Fruit fly (Drosophila melanogaster) whole organism, embryonic: ENCODE results near the gene EMC3.

Experiments used
- Atf-2 ChIP-seq: fragments of 200-800 bp; sonication (Bioruptor generic); optimal IDR thresholded peaks from 2 replicates; lab custom pipeline; 2016; ENCODE audit warnings: missing biosample characterization, missing genetic modification characterization
- Atf6 ChIP-seq: fragments of 200-800 bp; sonication (Bioruptor generic); IDR thresholded peaks from 2 replicates; pipeline ENCODE4 v1.3.6; 2022; ENCODE audit warnings: missing biosample characterization, missing genetic modification characterization
- BEAF-32 ChIP-seq: fragments of 200-800 bp; sonication (Bioruptor generic); optimal IDR thresholded peaks from 3 replicates; lab custom pipeline; 2017; ENCODE audit warnings: missing biosample characterization, missing genetic modification characterization, mild to moderate bottlenecking, moderate library complexity, missing genetic modification reagents
- Blimp-1 ChIP-seq: fragments of 200-800 bp; sonication (Bioruptor generic); optimal IDR thresholded peaks from 3 replicates; lab custom pipeline; 2018; ENCODE audit warnings: missing biosample characterization, missing genetic modification characterization, mild to moderate bottlenecking, moderate library complexity, missing genetic modification reagents
- CG10267 ChIP-seq: fragments of 200-800 bp; sonication (Bioruptor generic); optimal IDR thresholded peaks from 2 replicates; lab custom pipeline; 2018; ENCODE audit warnings: missing biosample characterization, mild to moderate bottlenecking, missing genetic modification characterization, moderate library complexity
- CG11695 ChIP-seq: fragments of 200-800 bp; sonication (Bioruptor generic); IDR thresholded peaks from 3 replicates; pipeline ENCODE4 v1.3.6; 2022; ENCODE audit warnings: missing biosample characterization, missing genetic modification characterization
- CG11696 ChIP-seq: fragments of 200-800 bp; sonication (Bioruptor generic); IDR thresholded peaks from 2 replicates; pipeline ENCODE4 v1.3.6; 2022; ENCODE audit warnings: missing biosample characterization, missing genetic modification characterization
- CG12219 ChIP-seq: fragments of 200-800 bp; sonication (Bioruptor generic); optimal IDR thresholded peaks from 3 replicates; lab custom pipeline; 2018; ENCODE audit warnings: missing biosample characterization, mild to moderate bottlenecking, missing genetic modification characterization
- CG12942 ChIP-seq: fragments of 200-800 bp; sonication (Bioruptor generic); optimal IDR thresholded peaks from 3 replicates; lab custom pipeline; 2016; ENCODE audit warnings: missing biosample characterization, missing genetic modification characterization
- CG13287 ChIP-seq: fragments of 200-800 bp; sonication (Bioruptor generic); IDR thresholded peaks from 2 replicates; pipeline ENCODE4 v1.3.6; 2022; ENCODE audit warnings: missing biosample characterization, missing genetic modification characterization; ENCODE audit not compliant: partially characterized antibody
- CG15269 ChIP-seq: fragments of 200-800 bp; sonication (Bioruptor generic); optimal IDR thresholded peaks from 2 replicates; lab custom pipeline; 2018; ENCODE audit warnings: missing biosample characterization, mild to moderate bottlenecking, missing genetic modification characterization, moderate library complexity
- CG17359 ChIP-seq: fragments of 200-800 bp; sonication (Bioruptor generic); optimal IDR thresholded peaks from 3 replicates; lab custom pipeline; 2018; ENCODE audit warnings: missing biosample characterization, mild to moderate bottlenecking, missing genetic modification characterization, moderate library complexity
- CG18262 ChIP-seq: fragments of 200-800 bp; optimal IDR thresholded peaks from 3 replicates; lab custom pipeline; 2019; ENCODE audit warnings: missing biosample characterization, mild to moderate bottlenecking, missing genetic modification characterization, moderate library complexity
- CG2889 ChIP-seq: fragments of 200-800 bp; sonication (Bioruptor generic); IDR thresholded peaks from 3 replicates; pipeline ENCODE4 v1.3.6; 2022; ENCODE audit warnings: missing biosample characterization, missing genetic modification characterization
- CG3847 ChIP-seq: fragments of 200-800 bp; sonication (Bioruptor generic); IDR thresholded peaks from 2 replicates; pipeline ENCODE4 v1.3.6; 2022; ENCODE audit warnings: missing biosample characterization, missing genetic modification characterization
- CG3995 ChIP-seq: fragments of 200-800 bp; sonication (Bioruptor generic); optimal IDR thresholded peaks from 3 replicates; lab custom pipeline; 2016; ENCODE audit warnings: missing biosample characterization, missing genetic modification characterization
- CG4404 ChIP-seq: fragments of 200-800 bp; sonication (Bioruptor generic); IDR thresholded peaks from 2 replicates; pipeline ENCODE4 v1.3.6; 2022; ENCODE audit warnings: missing biosample characterization, missing genetic modification characterization
- CG5180 ChIP-seq: fragments of 200-800 bp; sonication (Bioruptor generic); optimal IDR thresholded peaks from 3 replicates; lab custom pipeline; 2017; ENCODE audit warnings: missing biosample characterization, missing genetic modification characterization, mild to moderate bottlenecking, moderate library complexity, missing genetic modification reagents
- CG6175 ChIP-seq: fragments of 200-800 bp; sonication (Bioruptor generic); IDR thresholded peaks from 3 replicates; pipeline ENCODE4 v1.3.6; 2022; ENCODE audit warnings: missing biosample characterization, missing genetic modification characterization
- CG6654 ChIP-seq: fragments of 200-800 bp; sonication (Bioruptor generic); optimal IDR thresholded peaks from 2 replicates; lab custom pipeline; 2017; ENCODE audit warnings: missing biosample characterization, mild to moderate bottlenecking, missing genetic modification characterization
- CG6765 ChIP-seq: fragments of 200-800 bp; sonication (Bioruptor generic); optimal IDR thresholded peaks from 3 replicates; lab custom pipeline; 2017; ENCODE audit warnings: missing biosample characterization, mild to moderate bottlenecking, missing genetic modification characterization
- CG7987 ChIP-seq: fragments of 200-800 bp; sonication (Bioruptor generic); optimal IDR thresholded peaks from 2 replicates; lab custom pipeline; 2018; ENCODE audit warnings: missing biosample characterization, mild to moderate bottlenecking, missing genetic modification characterization, moderate library complexity
- CG8281 ChIP-seq: fragments of 200-800 bp; sonication (Bioruptor generic); optimal IDR thresholded peaks from 2 replicates; lab custom pipeline; 2018; ENCODE audit warnings: missing biosample characterization, mild to moderate bottlenecking, missing genetic modification characterization, moderate library complexity
- CG9876 ChIP-seq: fragments of 200-800 bp; sonication (Bioruptor generic); optimal IDR thresholded peaks from 2 replicates; lab custom pipeline; 2016; ENCODE audit warnings: missing biosample characterization, missing genetic modification characterization
- Fer2 ChIP-seq: fragments of 200-800 bp; sonication (Bioruptor generic); optimal IDR thresholded peaks from 2 replicates; lab custom pipeline; 2018; ENCODE audit warnings: missing biosample characterization, mild to moderate bottlenecking, missing genetic modification characterization, moderate library complexity
- HmgD ChIP-seq: fragments of 200-800 bp; sonication (Bioruptor generic); optimal IDR thresholded peaks from 3 replicates; lab custom pipeline; 2016; ENCODE audit warnings: missing biosample characterization, missing genetic modification characterization
- NfI ChIP-seq: fragments of 200-800 bp; sonication (Bioruptor generic); optimal IDR thresholded peaks from 3 replicates; lab custom pipeline; 2018; ENCODE audit warnings: missing biosample characterization, mild to moderate bottlenecking, missing genetic modification characterization, moderate library complexity
- Pdp1 ChIP-seq, 2 experiments: fragments of 200-800 bp; sonication (Bioruptor generic); optimal IDR thresholded peaks; 3 replicates each; lab custom pipeline; 2016; ENCODE audit warnings: missing biosample characterization in 2 of 2, missing genetic modification characterization in 2 of 2, mild to moderate bottlenecking in 1 of 2, moderate library complexity in 1 of 2
- Sin3A ChIP-seq: fragments of >200 bp; optimal IDR thresholded peaks from 2 replicates; lab custom pipeline; 2018
- Sry-β ChIP-seq: fragments of 200-800 bp; sonication (Bioruptor generic); optimal IDR thresholded peaks from 2 replicates; lab custom pipeline; 2018; ENCODE audit warnings: missing biosample characterization, mild to moderate bottlenecking, missing genetic modification characterization, moderate library complexity
- Ssrp ChIP-seq: fragments of 200-800 bp; sonication (Bioruptor generic); optimal IDR thresholded peaks from 2 replicates; lab custom pipeline; 2018; ENCODE audit warnings: missing biosample characterization, mild to moderate bottlenecking, missing genetic modification characterization, moderate library complexity
- Trl ChIP-seq, 3 experiments: fragments of >200 bp in 2 of 3; fragments of 200-800 bp in 1 of 3; sonication (Bioruptor generic) in 1 of 3; optimal IDR thresholded peaks; 2 replicates in 1 of 3; 3 replicates in 2 of 3; lab custom pipeline; 2016 to 2017; ENCODE audit warnings: missing biosample characterization in 1 of 3, missing genetic modification characterization in 1 of 3
- abd-A ChIP-seq: fragments of 200-800 bp; sonication (Bioruptor generic); optimal IDR thresholded peaks from 3 replicates; lab custom pipeline; 2019; ENCODE audit warnings: missing biosample characterization, mild to moderate bottlenecking, missing genetic modification characterization, moderate library complexity
- amos ChIP-seq: fragments of 200-800 bp; sonication (Bioruptor generic); IDR thresholded peaks from 2 replicates; pipeline ENCODE4 v1.3.6; 2022; ENCODE audit warnings: missing biosample characterization, missing genetic modification characterization; ENCODE audit not compliant: partially characterized antibody
- bab2 ChIP-seq: fragments of 200-800 bp; sonication (Bioruptor generic); optimal IDR thresholded peaks from 2 replicates; lab custom pipeline; 2016; ENCODE audit warnings: missing biosample characterization, missing genetic modification characterization
- bowl ChIP-seq: fragments of 200-800 bp; sonication (Bioruptor generic); IDR thresholded peaks from 2 replicates; pipeline ENCODE4 v1.3.6; 2022; ENCODE audit warnings: missing biosample characterization, missing genetic modification characterization
- fd102C ChIP-seq: fragments of 200-800 bp; sonication (Bioruptor generic); optimal IDR thresholded peaks from 2 replicates; lab custom pipeline; 2018; ENCODE audit warnings: missing biosample characterization, mild to moderate bottlenecking, missing genetic modification characterization, moderate library complexity
- gem ChIP-seq: fragments of 200-800 bp; sonication (Bioruptor generic); optimal IDR thresholded peaks from 2 replicates; lab custom pipeline; 2019; ENCODE audit warnings: missing biosample characterization, mild to moderate bottlenecking, missing genetic modification characterization, moderate library complexity
- insv ChIP-seq, 2 experiments: fragments of 200-800 bp; sonication (Bioruptor generic); optimal IDR thresholded peaks; 3 replicates each; lab custom pipeline; 2016 to 2018; ENCODE audit warnings: missing biosample characterization in 2 of 2, missing genetic modification characterization in 2 of 2
- lmd ChIP-seq: fragments of 200-800 bp; sonication (Bioruptor generic); IDR thresholded peaks from 2 replicates; pipeline ENCODE4 v1.3.6; 2022; ENCODE audit warnings: missing biosample characterization, missing genetic modification characterization
- lov ChIP-seq, 2 experiments: fragments of 200-800 bp in 1 of 2; fragments of >200 bp in 1 of 2; sonication (Bioruptor generic) in 1 of 2; IDR thresholded peaks in 1 of 2; optimal IDR thresholded peaks in 1 of 2; 2 replicates in 1 of 2; 3 replicates in 1 of 2; pipeline versions ENCODE4 v1.3.6 to Lab custom; 2017 to 2022; ENCODE audit warnings: missing biosample characterization in 1 of 2, missing genetic modification characterization in 1 of 2
- maf-S ChIP-seq: fragments of 200-800 bp; sonication (Bioruptor generic); optimal IDR thresholded peaks from 2 replicates; lab custom pipeline; 2016; ENCODE audit warnings: missing biosample characterization, missing genetic modification characterization
- mam ChIP-seq: fragments of 200-800 bp; sonication (Bioruptor generic); optimal IDR thresholded peaks from 3 replicates; lab custom pipeline; 2016; ENCODE audit warnings: missing biosample characterization, missing genetic modification characterization
- nerfin-2 ChIP-seq: fragments of 200-800 bp; sonication (Bioruptor generic); IDR thresholded peaks from 2 replicates; pipeline ENCODE4 v1.3.6; 2022; ENCODE audit warnings: missing biosample characterization, missing genetic modification characterization; ENCODE audit not compliant: partially characterized antibody
- onecut ChIP-seq: fragments of 200-800 bp; sonication (Bioruptor generic); IDR thresholded peaks from 2 replicates; pipeline ENCODE4 v1.3.6; 2022; ENCODE audit warnings: missing biosample characterization, missing genetic modification characterization
- psq ChIP-seq: fragments of 200-800 bp; sonication (Bioruptor generic); optimal IDR thresholded peaks from 2 replicates; lab custom pipeline; 2017; ENCODE audit warnings: missing biosample characterization, missing genetic modification characterization
- sens-2 ChIP-seq: fragments of 200-800 bp; sonication (Bioruptor generic); IDR thresholded peaks from 2 replicates; pipeline ENCODE4 v1.3.6; 2022; ENCODE audit warnings: missing biosample characterization, missing genetic modification characterization
- sob ChIP-seq: fragments of 200-800 bp; sonication (Bioruptor generic); IDR thresholded peaks from 2 replicates; pipeline ENCODE4 v1.3.6; 2022; ENCODE audit warnings: missing biosample characterization, missing genetic modification characterization
- wek ChIP-seq: fragments of 200-800 bp; sonication (Bioruptor generic); optimal IDR thresholded peaks from 3 replicates; lab custom pipeline; 2018; ENCODE audit warnings: missing biosample characterization, mild to moderate bottlenecking, missing genetic modification characterization, moderate library complexity

The EMC3 gene

dm6 chr2L:10732343-10732808 is at the start of gene EMC3, which contains the start of gene Dpy-30L1 (continued):
- TF ChIP-seq Blimp-1 (GFP tag; lab: Kevin White, UChicago) (peak; percentile 59), Sin3A (lab: Kevin White, UChicago) (peak; percentile 74), CG17359 (peak; percentile 59), wek (GFP tag; lab: Kevin White, UChicago) (peak; percentile 98), gem (tag; lab: Kevin White, UChicago) (no peak), CG3995 (GFP tag; lab: Kevin White, UChicago) (peak; percentile 99), amos (peak; percentile 74), CG11696 (GFP tag; lab: Robert Waterston, UW) (no peak), CG2889 (GFP tag; lab: Robert Waterston, UW) (no peak), CG18262 (tag; lab: Kevin White, UChicago) (peak; percentile 66), lmd (peak; percentile 43; the same call in 1 of the 2 replicates), Fer2 (tag; lab: Kevin White, UChicago) (peak; percentile 2), CG6765 (GFP tag; lab: Kevin White, UChicago) (peak; percentile 0), CG3847 (GFP tag; lab: Robert Waterston, UW) (peak; percentile 56), sens-2 (no peak), CG15269 (tag; lab: Kevin White, UChicago) (no peak), CG6175 (no peak), fd102C (GFP tag; lab: Kevin White, UChicago) (no peak), CG11695 (GFP tag; lab: Robert Waterston, UW) (no peak), nerfin-2 (peak; percentile 47; the same call in 1 of the 2 replicates), CG12219 (no peak), bowl (GFP tag; lab: Robert Waterston, UW) (no peak), lov (optimal IDR thresholded peaks at IDR 0.05; lab: Kevin White, UChicago) (no peak), lov (GFP tag; IDR thresholded peaks at IDR 0.05; lab: Robert Waterston, UW) (no peak), Atf-2 (GFP tag; lab: Kevin White, UChicago) (peak; percentile 24), CG13287 (GFP tag; lab: Robert Waterston, UW) (peak; percentile 92), Pdp1 (GFP tag; optimal IDR thresholded peaks at IDR 0.05; lab: Kevin White, UChicago) (peak; percentile 24 to 53), CG8281 (tag; lab: Kevin White, UChicago) (no peak), NfI (GFP tag; lab: Kevin White, UChicago) (peak; percentile 33), bab2 (GFP tag; lab: Kevin White, UChicago) (peak; percentile 40), CG9876 (GFP tag; lab: Kevin White, UChicago) (peak; percentile 1), Atf6 (GFP tag; lab: Robert Waterston, UW) (peak; percentile 22; the same call in 1 of the 2 replicates), mam (peak; percentile 55), CG7987 (no peak), Trl (optimal IDR thresholded peaks at IDR 0.05; lab: Kevin White, UChicago) (no peak), Trl (GFP tag; optimal IDR thresholded peaks at IDR 0.05; lab: Kevin White, UChicago) (peak; percentile 40), CG6654 (GFP tag; lab: Kevin White, UChicago) (no peak), CG10267 (tag; lab: Kevin White, UChicago) (peak; percentile 58), insv (GFP tag; optimal IDR thresholded peaks at IDR 0.05; lab: Kevin White, UChicago) (peak in 1 of 2 experiments; percentile 86), CG5180 (no peak), sob (GFP tag; lab: Robert Waterston, UW) (peak; percentile 55; the same call in 1 of the 2 replicates), maf-S (GFP tag; lab: Kevin White, UChicago) (no peak), HmgD (GFP tag; lab: Kevin White, UChicago) (no peak), Sry-β (GFP tag; lab: Kevin White, UChicago) (no peak), BEAF-32 (peak; percentile 91), abd-A (tag; lab: Kevin White, UChicago) (no peak), Ssrp (tag; lab: Kevin White, UChicago) (peak; percentile 44), onecut (peak; percentile 30; the same call in 1 of the 2 replicates), CG12942 (GFP tag; lab: Kevin White, UChicago) (peak; percentile 32), CG4404 (GFP tag; lab: Robert Waterston, UW) (no peak), psq (GFP tag; lab: Kevin White, UChicago) (no peak)
